Fruit fly (Drosophila melanogaster): ENCODE results near the gene nmd.

dm6 chr2L:10276436-10276835 is 27.3 kb downstream of the nmd start:
- TF ChIP-seq sug (tag; optimal IDR thresholded peaks at IDR 0.05) = no peak
- no peak for TF ChIP-seq ap (GFP tag; IDR thresholded peaks at IDR 0.05)
- no peak for TF ChIP-seq CG12155 (GFP tag; optimal IDR thresholded peaks at IDR 0.05)
- TF ChIP-seq CG8359 (GFP tag; optimal IDR thresholded peaks at IDR 0.05; ENCODE audit: borderline replicate concordance) = peak; percentile 22
- no peak for TF ChIP-seq slp2 (GFP tag; optimal IDR thresholded peaks at IDR 0.05)
- TF ChIP-seq nmo (GFP tag; optimal IDR thresholded peaks at IDR 0.05) = peak; percentile 41
- no peak for TF ChIP-seq CG7963 (GFP tag; IDR thresholded peaks at IDR 0.05; ENCODE audit: partially characterized antibody)
- no peak for TF ChIP-seq CG7786 (GFP tag; optimal IDR thresholded peaks at IDR 0.05)
- no peak for TF ChIP-seq odd (GFP tag; optimal IDR thresholded peaks at IDR 0.05)
- no peak for TF ChIP-seq Lpt (GFP tag; optimal IDR thresholded peaks at IDR 0.05)
- TF ChIP-seq CG9817 (tag; optimal IDR thresholded peaks at IDR 0.05) = no peak
- no peak for TF ChIP-seq CG12219 (GFP tag; optimal IDR thresholded peaks at IDR 0.05)
- no peak for TF ChIP-seq slbo (GFP tag; IDR thresholded peaks at IDR 0.05)
- no peak for TF ChIP-seq kay (GFP tag; optimal IDR thresholded peaks at IDR 0.05)
